Fruit fly (Drosophila melanogaster): ENCODE data around the gene CG10561.
A peak's percentile ranks its signal among the peaks of the same experiment; 100 is the strongest.

Gene CG10561

DNA sequence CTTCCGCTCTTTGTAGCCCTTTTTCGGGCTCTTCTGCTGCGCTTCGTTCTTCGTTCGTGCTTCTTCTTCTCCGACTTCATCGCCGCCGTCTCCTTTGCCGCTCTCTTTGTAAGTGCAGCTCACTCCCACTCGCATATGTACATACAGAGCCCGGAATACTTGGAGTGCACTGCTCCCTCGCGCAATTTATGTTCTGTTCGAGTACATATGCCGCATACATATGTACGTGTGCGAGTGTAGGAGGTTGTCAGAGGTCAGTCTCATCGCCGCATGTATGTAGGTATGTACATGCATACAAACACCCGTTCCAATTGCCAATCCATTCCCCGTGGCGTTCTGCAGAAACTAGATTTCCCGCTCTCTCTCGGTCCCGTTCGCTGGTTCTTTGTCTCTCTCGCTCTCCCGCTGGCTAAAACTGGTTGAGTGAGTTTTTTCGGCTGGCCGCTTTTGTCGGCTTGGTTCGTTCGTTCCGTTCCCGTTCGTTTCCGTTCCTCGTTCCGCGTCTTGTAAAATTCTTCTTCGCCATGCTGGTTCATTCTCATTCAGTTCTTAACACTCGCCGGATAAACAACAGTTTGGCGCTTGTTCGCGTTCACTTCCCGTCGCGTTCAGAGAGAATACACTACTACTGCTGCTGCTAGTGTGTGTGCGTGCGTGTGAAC is 43.9 kb downstream of the CG10561 start (continued):
- TF ChIP-seq Hmx (GFP tag; optimal IDR thresholded peaks at IDR 0.05) (no peak), Kr (GFP tag; optimal IDR thresholded peaks at IDR 0.05) (peak; percentile 46), BEAF-32 (GFP tag; optimal IDR thresholded peaks at IDR 0.05) (no peak), Hr51 (GFP tag; optimal IDR thresholded peaks at IDR 0.05) (no peak), Deaf1 (tag; optimal IDR thresholded peaks at IDR 0.05) (peak; percentile 86), cato (GFP tag; optimal IDR thresholded peaks at IDR 0.05; ENCODE audit: borderline replicate concordance) (no peak), HLH54F (GFP tag; optimal IDR thresholded peaks at IDR 0.05) (no peak), sr (GFP tag; IDR thresholded peaks at IDR 0.05) (no peak), CG15011 (GFP tag; optimal IDR thresholded peaks at IDR 0.05) (no peak), CG2116 (GFP tag; optimal IDR thresholded peaks at IDR 0.05) (peak; percentile 6), psq (GFP tag; optimal IDR thresholded peaks at IDR 0.05) (peak; percentile 22), HHEX (GFP tag; optimal IDR thresholded peaks at IDR 0.05) (peak; percentile 4), CG12659 (GFP tag; optimal IDR thresholded peaks at IDR 0.05) (peak; percentile 29), her (GFP tag; optimal IDR thresholded peaks at IDR 0.05) (peak; percentile 39), hbn (GFP tag; IDR thresholded peaks at IDR 0.05; ENCODE audit: partially characterized antibody) (0 out of 2 replicates have a peak, but pooled peaks have one; percentile 16), Blimp-1 (GFP tag; optimal IDR thresholded peaks at IDR 0.05) (no peak), unpg (GFP tag; optimal IDR thresholded peaks at IDR 0.05) (peak; percentile 38), chinmo (GFP tag; IDR thresholded peaks at IDR 0.05; ENCODE audit: partially characterized antibody) (peak; percentile 90; the same call in 3 of the 4 replicates), CG8290 (GFP tag; optimal IDR thresholded peaks at IDR 0.05) (peak; percentile 32), CG8290 (tag; optimal IDR thresholded peaks at IDR 0.05) (peak; percentile 48 to 78), dm (GFP tag; optimal IDR thresholded peaks at IDR 0.05) (peak; percentile 83), CG17186 (GFP tag; optimal IDR thresholded peaks at IDR 0.05) (no peak), sug (tag; optimal IDR thresholded peaks at IDR 0.05) (peak; percentile 56), tx (GFP tag; optimal IDR thresholded peaks at IDR 0.05) (no peak), Hmr (GFP tag; optimal IDR thresholded peaks at IDR 0.05) (peak; percentile 64), ap (GFP tag; IDR thresholded peaks at IDR 0.05) (no peak), sd (tag; optimal IDR thresholded peaks at IDR 0.05) (peak; percentile 75), ac (GFP tag; optimal IDR thresholded peaks at IDR 0.05) (no peak), scrt (GFP tag; optimal IDR thresholded peaks at IDR 0.05) (peak; percentile 78), CG1603 (tag; optimal IDR thresholded peaks at IDR 0.05) (peak; percentile 37), luna (GFP tag; optimal IDR thresholded peaks at IDR 0.05) (no peak), CG11456 (GFP tag; IDR thresholded peaks at IDR 0.05) (peak; percentile 28; the same call in 1 of the 3 replicates), Abd-B (GFP tag; optimal IDR thresholded peaks at IDR 0.05) (no peak), wdn (GFP tag; IDR thresholded peaks at IDR 0.05) (no peak), CG14667 (GFP tag; IDR thresholded peaks at IDR 0.05) (no peak), CG12942 (GFP tag; optimal IDR thresholded peaks at IDR 0.05) (no peak), NfI (GFP tag; optimal IDR thresholded peaks at IDR 0.05) (peak; percentile 49), CG8924 (tag; optimal IDR thresholded peaks at IDR 0.05) (peak; percentile 78), CG2120 (GFP tag; optimal IDR thresholded peaks at IDR 0.05) (peak; percentile 33), fd102C (GFP tag; optimal IDR thresholded peaks at IDR 0.05) (peak; percentile 19), CG2202 (tag; optimal IDR thresholded peaks at IDR 0.05) (peak; percentile 8), Sry-δ (GFP tag; optimal IDR thresholded peaks at IDR 0.05) (no peak), sens (GFP tag) (peak; percentile 88), CG12391 (tag; optimal IDR thresholded peaks at IDR 0.05) (peak; percentile 3), CG13296 (GFP tag; optimal IDR thresholded peaks at IDR 0.05) (peak; percentile 64), jumu (GFP tag; optimal IDR thresholded peaks at IDR 0.05) (no peak), CG16815 (GFP tag; optimal IDR thresholded peaks at IDR 0.05) (no peak), CG11696 (GFP tag; IDR thresholded peaks at IDR 0.05) (0 out of 2 replicates have a peak, but pooled peaks have one; percentile 23), otp (GFP tag; IDR thresholded peaks at IDR 0.05) (peak; percentile 39; the same call in 1 of the 3 replicates)

All from whole organism, embryonic.